Fruit fly (Drosophila melanogaster) whole organism, embryonic: ENCODE data around the gene mirr.

Experiments
- CG3847 ChIP-seq: fragments of 200-800 bp; sonication (Bioruptor generic); IDR thresholded peaks from 2 replicates; pipeline ENCODE4 v1.3.6; 2022; ENCODE audit warnings: missing biosample characterization, missing genetic modification characterization
- CG7372 ChIP-seq: fragments of 200-800 bp; sonication (Bioruptor generic); IDR thresholded peaks from 2 replicates; pipeline ENCODE4 v1.3.6; 2022; ENCODE audit warnings: missing biosample characterization, missing genetic modification characterization
- Drgx ChIP-seq: fragments of 200-800 bp; sonication (Bioruptor generic); IDR thresholded peaks from 2 replicates; pipeline ENCODE4 v1.3.6; 2022; ENCODE audit warnings: missing biosample characterization, missing genetic modification characterization
- Med ChIP-seq: fragments of 200-800 bp; sonication (Bioruptor generic); peaks from one replicate; lab custom pipeline; 2016; ENCODE audit warnings: missing biosample characterization, missing genetic modification characterization, mild to moderate bottlenecking, inconsistent platforms, moderate library complexity
- Sin3A ChIP-seq: fragments of >200 bp; optimal IDR thresholded peaks from 2 replicates; lab custom pipeline; 2018
- psq ChIP-seq: fragments of 200-800 bp; sonication (Bioruptor generic); optimal IDR thresholded peaks from 2 replicates; lab custom pipeline; 2017; ENCODE audit warnings: missing biosample characterization, missing genetic modification characterization
- slbo ChIP-seq: fragments of 200-800 bp; sonication (Bioruptor generic); IDR thresholded peaks from 2 replicates; pipeline ENCODE4 v1.3.6; 2022; ENCODE audit warnings: missing biosample characterization, missing genetic modification characterization
- stc ChIP-seq: fragments of 200-800 bp; sonication (Bioruptor generic); IDR thresholded peaks from 2 replicates; pipeline ENCODE4 v1.3.6; 2022; ENCODE audit warnings: missing biosample characterization, missing genetic modification characterization

DNA sequence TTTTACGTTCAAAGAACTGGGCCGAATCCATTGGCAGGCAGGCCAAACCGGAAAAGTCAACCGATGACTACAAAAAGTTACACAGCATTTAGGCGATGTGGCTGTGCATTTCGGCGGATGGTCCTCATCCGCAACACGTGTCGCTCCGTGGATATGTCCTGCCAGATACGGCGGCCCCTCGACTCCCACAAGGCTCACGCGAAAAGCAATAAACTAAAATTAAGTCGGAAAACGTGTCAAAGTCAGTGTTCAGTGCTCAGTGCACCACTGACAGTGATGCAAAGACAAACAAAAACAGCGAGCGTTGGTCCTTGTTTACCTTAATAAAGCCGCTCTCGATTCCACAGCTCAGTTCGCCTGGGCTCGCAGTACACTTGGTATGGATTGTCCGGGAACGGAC, 36.2 kb downstream of the mirr start:
- TF ChIP-seq Med (GFP tag; lab: Kevin White, UChicago) (no peak), CG3847 (no peak), psq (GFP tag; lab: Kevin White, UChicago) (no peak), Sin3A (lab: Kevin White, UChicago) (no peak), CG7372 (GFP tag; lab: Robert Waterston, UW) (no peak), slbo (GFP tag; lab: Robert Waterston, UW) (no peak), stc (GFP tag; lab: Robert Waterston, UW) (no peak), Drgx (no peak)
